Worm (Caenorhabditis elegans) whole organism, L4/young adult: ENCODE measurements around the gene C25E10.8.

Source experiments
- W03F9.2 ChIP-seq: fragments of 150-350 bp; optimal IDR thresholded peaks from 2 replicates; lab custom pipeline; 2014; ENCODE audit warnings: missing biosample characterization, missing genetic modification characterization
- him-1 ChIP-seq: sonication (generic microtip); optimal IDR thresholded peaks from 2 replicates; lab custom pipeline; 2016; ENCODE audit warnings: missing genotype, missing genetic modification reagents, missing genetic modification characterization, missing compliant biosample characterization

DNA sequence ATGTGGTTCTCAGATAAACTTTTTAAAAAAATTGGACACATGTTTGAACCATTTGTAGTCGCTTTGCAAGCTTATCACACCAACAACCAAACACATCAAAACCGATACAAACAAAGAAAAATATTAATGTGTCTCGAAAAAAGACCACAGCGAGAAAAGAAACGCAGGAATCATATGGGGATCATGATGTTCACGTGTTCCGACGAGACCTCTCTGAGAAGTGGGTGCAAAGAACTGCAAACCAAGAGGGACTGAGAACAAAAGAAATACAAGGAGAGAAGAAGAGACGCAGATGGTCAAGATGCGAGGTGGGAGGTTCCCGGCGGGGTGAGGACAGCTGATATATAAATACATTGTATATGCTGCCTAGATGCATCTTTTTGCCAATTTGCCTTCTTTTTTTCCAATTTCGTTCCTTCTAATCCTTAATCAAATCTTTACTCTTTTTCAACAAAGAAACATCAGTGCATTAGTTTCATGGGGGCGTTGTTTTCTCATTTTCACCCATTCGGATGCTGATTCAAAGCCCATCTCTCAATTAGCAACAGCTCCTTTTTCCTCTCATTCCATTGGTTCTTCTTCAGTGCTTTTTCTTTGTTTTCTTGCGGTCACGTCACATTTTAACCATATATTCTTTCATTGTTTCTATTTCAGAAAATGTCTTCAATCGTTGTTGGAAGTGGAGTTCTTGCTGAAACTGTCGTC, 41.9 kb upstream of the C25E10.8 start, which contains the start of gene F21C10.10:
- no peak for TF ChIP-seq him-1 (tag; lab: Kevin White, UChicago)
- TF ChIP-seq W03F9.2 (tag; lab: Kevin White, UChicago): peak; percentile 32
